Worm (Caenorhabditis elegans): Measurements from ENCODE around the gene nekl-3.

The nekl-3 gene

DNA sequence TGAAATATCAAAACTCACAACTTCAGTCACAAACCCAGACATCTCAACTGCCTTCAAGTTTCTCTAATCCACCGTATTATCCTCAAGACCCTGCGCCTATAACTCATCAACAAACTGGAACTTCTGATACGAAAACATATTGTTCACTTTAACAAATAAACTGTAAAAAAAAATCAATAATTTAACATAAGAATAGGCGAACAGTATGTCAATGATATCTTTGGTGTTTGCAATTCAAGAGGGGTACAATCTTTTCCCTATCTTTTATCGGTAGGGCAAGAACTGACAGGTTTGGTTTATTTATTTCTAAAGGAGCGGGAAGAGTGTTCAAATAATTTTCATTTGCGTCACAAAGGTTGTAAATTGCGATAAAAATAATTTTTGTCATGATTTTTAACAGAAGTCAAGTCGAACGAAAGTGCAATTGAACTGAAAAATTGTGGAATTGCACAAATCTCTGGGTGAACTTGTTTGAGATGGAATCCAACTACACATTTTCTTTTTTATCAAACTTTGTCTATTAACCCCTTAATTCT lies 28.3 kb downstream of the nekl-3 start (continued):
- TF ChIP-seq cebp-1 (GFP tag; IDR thresholded peaks at IDR 0.05) = peak; percentile 78
- peak; percentile 96 for TF ChIP-seq cebp-1 (tag; optimal IDR thresholded peaks at IDR 0.05)
- peak; percentile 51 for TF ChIP-seq hrde-1 (tag; optimal IDR thresholded peaks at IDR 0.05; ENCODE audit: borderline replicate concordance)
- TF ChIP-seq let-607 (tag; optimal IDR thresholded peaks at IDR 0.05) = peak; percentile 76 to 93
- peak; percentile 91 for TF ChIP-seq F10E7.11 (tag; optimal IDR thresholded peaks at IDR 0.05)
- peak; percentile 94 for TF ChIP-seq F22D6.2 (tag; optimal IDR thresholded peaks at IDR 0.05)
- TF ChIP-seq ztf-25 (GFP tag; IDR thresholded peaks at IDR 0.05) = no peak
- TF ChIP-seq zfh-2 (GFP tag; conservative IDR thresholded peaks at IDR 0.05) = no peak
- peak; percentile 80 for TF ChIP-seq tbp1 (GFP tag; optimal IDR thresholded peaks at IDR 0.05)
- peak; percentile 97 for TF ChIP-seq Y53G8AR.9 (GFP tag; conservative IDR thresholded peaks at IDR 0.05)
- peak; percentile 91 for TF ChIP-seq nhr-90 (tag; optimal IDR thresholded peaks at IDR 0.05)
- TF ChIP-seq mxl-1 (tag; optimal IDR thresholded peaks at IDR 0.05) = no peak
- TF ChIP-seq F33H1.4 (GFP tag; IDR thresholded peaks at IDR 0.05) = no peak
- TF ChIP-seq aptf-2 (GFP tag; conservative IDR thresholded peaks at IDR 0.05) = no peak
- TF ChIP-seq fkh-3 (tag; optimal IDR thresholded peaks at IDR 0.05) = no peak
- no peak for TF ChIP-seq ceh-58 (GFP tag; IDR thresholded peaks at IDR 0.05)
- peak; percentile 46 for TF ChIP-seq athp-1 (tag; optimal IDR thresholded peaks at IDR 0.05)
- no peak for TF ChIP-seq madf-6 (GFP tag; IDR thresholded peaks at IDR 0.05)
- TF ChIP-seq nhr-80 (tag; optimal IDR thresholded peaks at IDR 0.05) = peak; percentile 96
- peak; percentile 81 for TF ChIP-seq mel-28 (tag; optimal IDR thresholded peaks at IDR 0.05; ENCODE audit: borderline replicate concordance)
- TF ChIP-seq ztf-22 (GFP tag; optimal IDR thresholded peaks at IDR 0.05) = peak; percentile 67
- peak; percentile 95 for TF ChIP-seq nfyb-1 (GFP tag; IDR thresholded peaks at IDR 0.05)
- TF ChIP-seq hsf-1 (GFP tag; IDR thresholded peaks at IDR 0.05) = 0 out of 2 replicates have a peak, but pooled peaks have one; percentile 20
- TF ChIP-seq K11D2.4 (GFP tag; IDR thresholded peaks at IDR 0.05) = peak; percentile 98
- TF ChIP-seq somi-1 (GFP tag; optimal IDR thresholded peaks at IDR 0.05) = peak; percentile 97
- no peak for TF ChIP-seq dpl-1 (GFP tag; optimal IDR thresholded peaks at IDR 0.05)
- TF ChIP-seq ztf-6 (GFP tag; IDR thresholded peaks at IDR 0.05) = 0 out of 2 replicates have a peak, but pooled peaks have one; percentile 62
- TF ChIP-seq B0035.1 (tag; optimal IDR thresholded peaks at IDR 0.05) = peak; percentile 95
- TF ChIP-seq lir-1 (GFP tag; conservative IDR thresholded peaks at IDR 0.05) = peak; percentile 81
- TF ChIP-seq ceh-91 (GFP tag; IDR thresholded peaks at IDR 0.05) = no peak
- TF ChIP-seq ccch-3 (GFP tag; optimal IDR thresholded peaks at IDR 0.05) = peak; percentile 86
- TF ChIP-seq nfya-1 (tag; optimal IDR thresholded peaks at IDR 0.05; ENCODE audit: borderline replicate concordance, insufficient read depth) = no peak
- TF ChIP-seq F57C9.4 (tag; optimal IDR thresholded peaks at IDR 0.05) = peak; percentile 71
- peak; percentile 86 for TF ChIP-seq dpff-1 (tag; optimal IDR thresholded peaks at IDR 0.05)
- peak; percentile 99 for TF ChIP-seq ztf-26 (tag; optimal IDR thresholded peaks at IDR 0.05)
- no peak for TF ChIP-seq efl-1 (GFP tag; optimal IDR thresholded peaks at IDR 0.05)
- TF ChIP-seq bed-2 (GFP tag; IDR thresholded peaks at IDR 0.05) = peak; percentile 29; the same call in 1 of the 2 replicates
- TF ChIP-seq gei-17 (GFP tag; optimal IDR thresholded peaks at IDR 0.05) = peak; percentile 97
- TF ChIP-seq lin-35 (GFP tag; optimal IDR thresholded peaks at IDR 0.05) = peak in 2 of 3 experiments; percentile 86 to 98
- peak; percentile 66 for TF ChIP-seq die-1 (tag; optimal IDR thresholded peaks at IDR 0.05)
- TF ChIP-seq Y67H2A.10 (GFP tag; conservative IDR thresholded peaks at IDR 0.05) = no peak
- TF ChIP-seq sptf-2 (GFP tag; optimal IDR thresholded peaks at IDR 0.05) = peak; percentile 38
- no peak for TF ChIP-seq mes-4 (tag; optimal IDR thresholded peaks at IDR 0.05)
- TF ChIP-seq sea-2 (GFP tag; IDR thresholded peaks at IDR 0.05) = no peak
- TF ChIP-seq madf-8 (GFP tag; conservative IDR thresholded peaks at IDR 0.05) = no peak
- no peak for TF ChIP-seq F49E8.2 (tag; optimal IDR thresholded peaks at IDR 0.05; ENCODE audit: insufficient read depth)
- no peak for TF ChIP-seq bed-1 (GFP tag; IDR thresholded peaks at IDR 0.05)
- peak; percentile 88; the same call in 1 of the 2 replicates for TF ChIP-seq egl-18 (GFP tag; IDR thresholded peaks at IDR 0.05)
